Fruit fly (Drosophila melanogaster) whole organism, embryonic: ENCODE data around the gene Scox.

Experiments used
- BEAF-32 ChIP-seq: fragments of 200-800 bp; sonication (Bioruptor generic); optimal IDR thresholded peaks from 3 replicates; lab custom pipeline; 2017; ENCODE audit warnings: missing biosample characterization, missing genetic modification characterization, mild to moderate bottlenecking, moderate library complexity, missing genetic modification reagents
- CG10274 ChIP-seq: fragments of 200-800 bp; sonication (Bioruptor generic); optimal IDR thresholded peaks from 3 replicates; lab custom pipeline; 2017; ENCODE audit warnings: missing biosample characterization, mild to moderate bottlenecking, missing genetic modification characterization
- CG10321 ChIP-seq: fragments of 200-800 bp; sonication (Bioruptor generic); IDR thresholded peaks from 2 replicates; pipeline ENCODE4 v1.3.6; 2022; ENCODE audit warnings: missing biosample characterization, missing genetic modification characterization
- CG10543 ChIP-seq: fragments of 200-800 bp; sonication (Bioruptor generic); optimal IDR thresholded peaks from 3 replicates; lab custom pipeline; 2017; ENCODE audit warnings: missing biosample characterization, mild to moderate bottlenecking, missing genetic modification characterization, moderate library complexity
- CG11504 ChIP-seq: fragments of 200-800 bp; sonication (Bioruptor generic); optimal IDR thresholded peaks from 3 replicates; lab custom pipeline; 2019; ENCODE audit warnings: missing biosample characterization, mild to moderate bottlenecking, missing genetic modification characterization, moderate library complexity
- CG12071 ChIP-seq: fragments of 200-800 bp; sonication (Bioruptor generic); optimal IDR thresholded peaks from 3 replicates; lab custom pipeline; 2018; ENCODE audit warnings: missing biosample characterization, mild to moderate bottlenecking, missing genetic modification characterization
- CG12659 ChIP-seq: fragments of 200-800 bp; sonication (Bioruptor generic); optimal IDR thresholded peaks from 3 replicates; lab custom pipeline; 2017; ENCODE audit warnings: mild to moderate bottlenecking, missing biosample characterization, missing genetic modification reagents, missing genetic modification characterization
- CG13424 ChIP-seq: fragments of 200-800 bp; sonication (Bioruptor generic); optimal IDR thresholded peaks from 2 replicates; lab custom pipeline; 2019; ENCODE audit warnings: missing biosample characterization, mild to moderate bottlenecking, missing genetic modification characterization, moderate library complexity
- CG14050 ChIP-seq: fragments of 200-800 bp; sonication (Bioruptor generic); IDR thresholded peaks from 3 replicates; pipeline ENCODE4 v1.3.6; 2022; ENCODE audit warnings: missing biosample characterization, missing genetic modification characterization
- CG15269 ChIP-seq: fragments of 200-800 bp; sonication (Bioruptor generic); optimal IDR thresholded peaks from 2 replicates; lab custom pipeline; 2018; ENCODE audit warnings: missing biosample characterization, mild to moderate bottlenecking, missing genetic modification characterization, moderate library complexity
- CG16815 ChIP-seq: fragments of 200-800 bp; sonication (Bioruptor generic); optimal IDR thresholded peaks from 3 replicates; lab custom pipeline; 2017; ENCODE audit warnings: missing biosample characterization, mild to moderate bottlenecking, missing genetic modification characterization
- CG17385 ChIP-seq: fragments of 200-800 bp; sonication (Bioruptor generic); optimal IDR thresholded peaks from 3 replicates; lab custom pipeline; 2018; ENCODE audit warnings: missing biosample characterization, mild to moderate bottlenecking, missing genetic modification characterization
- CG2678 ChIP-seq: fragments of 200-800 bp; sonication (Bioruptor generic); optimal IDR thresholded peaks from 3 replicates; lab custom pipeline; 2019; ENCODE audit warnings: missing biosample characterization, mild to moderate bottlenecking, missing genetic modification characterization, moderate library complexity
- CG34224 ChIP-seq: fragments of 200-800 bp; sonication (Bioruptor generic); IDR thresholded peaks from 3 replicates; pipeline ENCODE4 v1.3.6; 2022; ENCODE audit warnings: missing biosample characterization, missing genetic modification characterization; ENCODE audit not compliant: partially characterized antibody
- CG42726 ChIP-seq: fragments of 200-800 bp; sonication (Bioruptor generic); IDR thresholded peaks from 2 replicates; pipeline ENCODE4 v1.3.6; 2022; ENCODE audit warnings: missing biosample characterization, missing genetic modification characterization; ENCODE audit not compliant: partially characterized antibody
- CG7372 ChIP-seq: fragments of 200-800 bp; sonication (Bioruptor generic); IDR thresholded peaks from 2 replicates; pipeline ENCODE4 v1.3.6; 2022; ENCODE audit warnings: missing biosample characterization, missing genetic modification characterization
- CG9609 ChIP-seq: fragments of 200-800 bp; sonication (Bioruptor generic); optimal IDR thresholded peaks from 3 replicates; lab custom pipeline; 2016; ENCODE audit warnings: missing biosample characterization, missing genetic modification characterization
- CoRest ChIP-seq: fragments of 200-800 bp; sonication (Bioruptor generic); optimal IDR thresholded peaks from 3 replicates; lab custom pipeline; 2018; ENCODE audit warnings: missing biosample characterization, mild to moderate bottlenecking, missing genetic modification characterization, moderate library complexity
- E2f1 ChIP-seq: fragments of 200-800 bp; sonication (Bioruptor generic); IDR thresholded peaks from 2 replicates; pipeline ENCODE4 v1.3.6; 2022; ENCODE audit warnings: missing biosample characterization, missing genetic modification characterization
- H2.0 ChIP-seq: fragments of 200-800 bp; sonication (Bioruptor generic); IDR thresholded peaks from 2 replicates; pipeline ENCODE4 v1.3.6; 2022; ENCODE audit warnings: missing biosample characterization, missing genetic modification characterization
- Jarid2 ChIP-seq: fragments of 200-800 bp; sonication (Bioruptor generic); optimal IDR thresholded peaks from 3 replicates; lab custom pipeline; 2017; ENCODE audit warnings: mild to moderate bottlenecking, missing biosample characterization, missing genetic modification reagents, missing genetic modification characterization
- Mad ChIP-seq: fragments of 200-800 bp; sonication (Bioruptor generic); optimal IDR thresholded peaks from 2 replicates; lab custom pipeline; 2016; ENCODE audit warnings: missing biosample characterization, missing genetic modification characterization
- Oli ChIP-seq: fragments of 200-800 bp; sonication (Bioruptor generic); optimal IDR thresholded peaks from 2 replicates; lab custom pipeline; 2018; ENCODE audit warnings: missing biosample characterization, mild to moderate bottlenecking, missing genetic modification characterization, moderate library complexity
- Pdp1 ChIP-seq, 2 experiments: fragments of 200-800 bp; sonication (Bioruptor generic); optimal IDR thresholded peaks; 3 replicates each; lab custom pipeline; 2016; ENCODE audit warnings: missing biosample characterization in 2 of 2, missing genetic modification characterization in 2 of 2, mild to moderate bottlenecking in 1 of 2, moderate library complexity in 1 of 2
- Ravus ChIP-seq: fragments of 200-800 bp; sonication (Bioruptor generic); IDR thresholded peaks from 2 replicates; pipeline ENCODE4 v1.3.6; 2022; ENCODE audit warnings: missing biosample characterization, missing genetic modification characterization
- Trl ChIP-seq, 3 experiments: fragments of >200 bp in 2 of 3; fragments of 200-800 bp in 1 of 3; sonication (Bioruptor generic) in 1 of 3; optimal IDR thresholded peaks; 2 replicates in 1 of 3; 3 replicates in 2 of 3; lab custom pipeline; 2016 to 2017; ENCODE audit warnings: missing biosample characterization in 1 of 3, missing genetic modification characterization in 1 of 3
- Xbp1 ChIP-seq: fragments of 200-800 bp; sonication (Bioruptor generic); optimal IDR thresholded peaks from 3 replicates; lab custom pipeline; 2016; ENCODE audit warnings: missing biosample characterization, mild to moderate bottlenecking, missing genetic modification characterization
- ara ChIP-seq: fragments of 200-800 bp; sonication (Bioruptor generic); IDR thresholded peaks from 2 replicates; pipeline ENCODE4 v1.3.6; 2022; ENCODE audit warnings: missing biosample characterization, missing genetic modification characterization
- ase ChIP-seq: fragments of 200-800 bp; sonication (Bioruptor generic); IDR thresholded peaks from 3 replicates; pipeline ENCODE4 v1.3.6; 2022; ENCODE audit warnings: missing biosample characterization, missing genetic modification characterization
- az2 ChIP-seq: fragments of 200-800 bp; sonication (Bioruptor generic); optimal IDR thresholded peaks from 3 replicates; lab custom pipeline; 2016; ENCODE audit warnings: missing biosample characterization, missing genetic modification characterization
- bowl ChIP-seq: fragments of 200-800 bp; sonication (Bioruptor generic); IDR thresholded peaks from 2 replicates; pipeline ENCODE4 v1.3.6; 2022; ENCODE audit warnings: missing biosample characterization, missing genetic modification characterization
- cato ChIP-seq: fragments of 200-800 bp; sonication (Bioruptor generic); optimal IDR thresholded peaks from 2 replicates; lab custom pipeline; 2016; ENCODE audit warnings: missing biosample characterization, missing genetic modification characterization, borderline replicate concordance
- ci ChIP-seq: fragments of 200-800 bp; sonication (Bioruptor generic); IDR thresholded peaks from 3 replicates; pipeline ENCODE4 v1.3.6; 2022; ENCODE audit warnings: missing biosample characterization, missing genetic modification characterization
- crc ChIP-seq: fragments of 200-800 bp; sonication (Bioruptor generic); optimal IDR thresholded peaks from 2 replicates; lab custom pipeline; 2016; ENCODE audit warnings: missing biosample characterization, missing genetic modification characterization
- disco-r ChIP-seq: fragments of 200-800 bp; sonication (Bioruptor generic); optimal IDR thresholded peaks from 2 replicates; lab custom pipeline; 2016; ENCODE audit warnings: missing biosample characterization, missing genetic modification characterization
- fd3F ChIP-seq: fragments of 200-800 bp; sonication (Bioruptor generic); optimal IDR thresholded peaks from 2 replicates; lab custom pipeline; 2018; ENCODE audit warnings: missing biosample characterization, mild to moderate bottlenecking, missing genetic modification characterization, moderate library complexity
- fru ChIP-seq: fragments of >200 bp; optimal IDR thresholded peaks from 2 replicates; lab custom pipeline; 2017
- gem ChIP-seq: fragments of 200-800 bp; sonication (Bioruptor generic); optimal IDR thresholded peaks from 2 replicates; lab custom pipeline; 2019; ENCODE audit warnings: missing biosample characterization, mild to moderate bottlenecking, missing genetic modification characterization, moderate library complexity
- grau ChIP-seq: fragments of 200-800 bp; optimal IDR thresholded peaks from 3 replicates; lab custom pipeline; 2019; ENCODE audit warnings: missing biosample characterization, mild to moderate bottlenecking, missing genetic modification characterization, moderate library complexity
- hkb ChIP-seq, 2 experiments: fragments of 200-800 bp in 1 of 2; fragments of >200 bp in 1 of 2; sonication (Bioruptor generic) in 1 of 2; IDR thresholded peaks in 1 of 2; optimal IDR thresholded peaks in 1 of 2; 2 replicates each; pipeline versions ENCODE4 v1.3.6 to Lab custom; 2017 to 2022; ENCODE audit warnings: missing biosample characterization in 1 of 2, missing genetic modification characterization in 1 of 2
- insv ChIP-seq, 2 experiments: fragments of 200-800 bp; sonication (Bioruptor generic); optimal IDR thresholded peaks; 3 replicates each; lab custom pipeline; 2016 to 2018; ENCODE audit warnings: missing biosample characterization in 2 of 2, missing genetic modification characterization in 2 of 2
- lab ChIP-seq: fragments of 200-800 bp; sonication (Bioruptor generic); optimal IDR thresholded peaks from 3 replicates; lab custom pipeline; 2017; ENCODE audit warnings: missing biosample characterization, missing genetic modification characterization, mild to moderate bottlenecking, moderate library complexity, missing genetic modification reagents
- nmo ChIP-seq: fragments of 200-800 bp; sonication (Bioruptor generic); optimal IDR thresholded peaks from 2 replicates; lab custom pipeline; 2018; ENCODE audit warnings: missing biosample characterization, mild to moderate bottlenecking, missing genetic modification characterization, moderate library complexity
- pan ChIP-seq, 4 experiments: fragments of >200 bp in 3 of 4; fragments of 200-800 bp in 1 of 4; sonication (Bioruptor generic) in 1 of 4; optimal IDR thresholded peaks in 3 of 4; IDR thresholded peaks in 1 of 4; 2 replicates each; pipeline versions ENCODE4 v1.3.6 to Lab custom; 2017 to 2022; ENCODE audit warnings: missing biosample characterization in 2 of 4, missing genetic modification characterization in 2 of 4, mixed read lengths in 1 of 4
- row ChIP-seq: fragments of 200-800 bp; sonication (Bioruptor generic); IDR thresholded peaks from 3 replicates; pipeline ENCODE4 v1.3.6; 2022; ENCODE audit warnings: missing biosample characterization, missing genetic modification characterization
- tap ChIP-seq: fragments of 200-800 bp; optimal IDR thresholded peaks from 3 replicates; lab custom pipeline; 2019; ENCODE audit warnings: missing biosample characterization, mild to moderate bottlenecking, missing genetic modification characterization, moderate library complexity
- unpg ChIP-seq: fragments of 200-800 bp; sonication (Bioruptor generic); optimal IDR thresholded peaks from 3 replicates; lab custom pipeline; 2018; ENCODE audit warnings: missing biosample characterization, mild to moderate bottlenecking, missing genetic modification characterization, moderate library complexity

The Scox gene

dm6 chr2L:4932284-4932683 is 36.5 kb downstream of the Scox start, which contains the start of gene hoe1:
Gene hoe1 (minus strand): TSS chr2L:4932384.
- TF ChIP-seq nmo (GFP tag; lab: Kevin White, UChicago) (no peak), Mad (GFP tag; lab: Kevin White, UChicago) (no peak), CG16815 (GFP tag; lab: Kevin White, UChicago) (no peak), CG10274 (GFP tag; lab: Kevin White, UChicago) (no peak), CG10321 (GFP tag; lab: Robert Waterston, UW) (no peak), BEAF-32 (no peak), CG42726 (no peak), insv (GFP tag; optimal IDR thresholded peaks at IDR 0.05; lab: Kevin White, UChicago) (no peak), CG12659 (no peak), cato (GFP tag; lab: Kevin White, UChicago) (no peak), CG34224 (GFP tag; lab: Robert Waterston, UW) (no peak), ase (GFP tag; lab: Robert Waterston, UW) (no peak), fd3F (no peak)

- TF ChIP-seq lab (GFP tag; lab: Kevin White, UChicago), result peak; percentile 34
- TF ChIP-seq Xbp1, result no peak
- TF ChIP-seq CG12071, result peak; percentile 1
- no peak for TF ChIP-seq CG17385 (GFP tag; lab: Kevin White, UChicago)
- TF ChIP-seq CoRest (tag; lab: Kevin White, UChicago), result no peak
- no peak for TF ChIP-seq pan (optimal IDR thresholded peaks at IDR 0.05; lab: Kevin White, UChicago)
- TF ChIP-seq pan (GFP tag; optimal IDR thresholded peaks at IDR 0.05 in 1 of 2, IDR thresholded peaks at IDR 0.05 in 1 of 2), result peak in 1 of 2 experiments; percentile 21
- peak in 1 of 2 experiments; percentile 73 for TF ChIP-seq Pdp1 (GFP tag; optimal IDR thresholded peaks at IDR 0.05; lab: Kevin White, UChicago)
- no peak for TF ChIP-seq bowl
- no peak for TF ChIP-seq crc (GFP tag; lab: Kevin White, UChicago)
- TF ChIP-seq CG15269, result peak; percentile 20
- no peak for TF ChIP-seq Ravus (GFP tag; lab: Robert Waterston, UW)
- no peak for TF ChIP-seq fru (lab: Kevin White, UChicago)
- peak; percentile 14 for TF ChIP-seq grau
- TF ChIP-seq gem, result peak; percentile 49
- 0 out of 3 replicates have a peak, but pooled peaks have one; percentile 10 for TF ChIP-seq CG14050 (GFP tag; lab: Robert Waterston, UW)
- peak; percentile 41 for TF ChIP-seq unpg (GFP tag; lab: Kevin White, UChicago)
- TF ChIP-seq ara (GFP tag; lab: Robert Waterston, UW), result peak; percentile 39; the same call in 1 of the 2 replicates
- TF ChIP-seq tap (tag; lab: Kevin White, UChicago), result peak; percentile 8
- no peak for TF ChIP-seq CG9609 (GFP tag; lab: Kevin White, UChicago)
- TF ChIP-seq disco-r (GFP tag; lab: Kevin White, UChicago), result no peak
- no peak for TF ChIP-seq CG34224 (GFP tag; lab: Robert Waterston, UW)
- no peak for TF ChIP-seq hkb (optimal IDR thresholded peaks at IDR 0.05; lab: Kevin White, UChicago)
- 0 out of 2 replicates have a peak, but pooled peaks have one; percentile 13 for TF ChIP-seq hkb (GFP tag; IDR thresholded peaks at IDR 0.05; lab: Robert Waterston, UW)
- peak; percentile 37 for TF ChIP-seq CG2678 (tag; lab: Kevin White, UChicago)
- TF ChIP-seq Trl (optimal IDR thresholded peaks at IDR 0.05; lab: Kevin White, UChicago), result no peak
- no peak for TF ChIP-seq Trl (GFP tag; optimal IDR thresholded peaks at IDR 0.05; lab: Kevin White, UChicago)
- no peak for TF ChIP-seq Jarid2 (GFP tag; lab: Kevin White, UChicago)
- TF ChIP-seq ci (GFP tag; lab: Robert Waterston, UW), result peak; percentile 68; the same call in 2 of the 3 replicates
- TF ChIP-seq CG7372 (GFP tag; lab: Robert Waterston, UW), result no peak
- peak; percentile 26 for TF ChIP-seq CG13424 (tag; lab: Kevin White, UChicago)
- peak; percentile 15; the same call in 1 of the 2 replicates for TF ChIP-seq E2f1 (GFP tag; lab: Robert Waterston, UW)
- no peak for TF ChIP-seq H2.0 (GFP tag; lab: Robert Waterston, UW)
- TF ChIP-seq Oli (tag; lab: Kevin White, UChicago), result peak; percentile 19
- TF ChIP-seq CG11504 (tag; lab: Kevin White, UChicago), result no peak
- TF ChIP-seq row, result peak; percentile 30; the same call in 1 of the 3 replicates
- TF ChIP-seq CG10543 (GFP tag; lab: Kevin White, UChicago), result no peak
- no peak for TF ChIP-seq az2 (GFP tag; lab: Kevin White, UChicago)
Measured at dm6 chr2L:4930541-4930940, 38.2 kb downstream of the Scox start.
